Worm (Caenorhabditis elegans): Measurements from ENCODE around the gene T05H10.4.

T05H10.4 gene

ce11 chrII:8057911-8058310 is 5.0 kb downstream of the T05H10.4 start:
- TF ChIP-seq efl-1 (optimal IDR thresholded peaks at IDR 0.05) (no peak), efl-1 (GFP tag; optimal IDR thresholded peaks at IDR 0.05 in 1 of 2) (no peak), C34B4.2 (tag; optimal IDR thresholded peaks at IDR 0.05) (no peak), fkh-8 (tag; optimal IDR thresholded peaks at IDR 0.05) (peak; percentile 54), hlh-4 (tag; optimal IDR thresholded peaks at IDR 0.05) (peak; percentile 52), nhr-71 (tag; optimal IDR thresholded peaks at IDR 0.05) (peak; percentile 41), mef-2 (tag; optimal IDR thresholded peaks at IDR 0.05) (no peak), grh-1 (GFP tag; IDR thresholded peaks at IDR 0.05) (no peak), Y116A8C.19 (tag; optimal IDR thresholded peaks at IDR 0.05; ENCODE audit: borderline replicate concordance) (no peak), tlp-1 (tag; optimal IDR thresholded peaks at IDR 0.05) (no peak), ztf-11 (tag; optimal IDR thresholded peaks at IDR 0.05) (no peak), ceh-90 (tag; optimal IDR thresholded peaks at IDR 0.05) (no peak), nhr-19 (GFP tag; conservative IDR thresholded peaks at IDR 0.05) (no peak), nhr-85 (tag) (no peak), lin-13 (GFP tag; optimal IDR thresholded peaks at IDR 0.05) (no peak), nhr-12 (tag; optimal IDR thresholded peaks at IDR 0.05) (no peak), pax-3 (tag; optimal IDR thresholded peaks at IDR 0.05) (no peak), fkh-10 (GFP tag; optimal IDR thresholded peaks at IDR 0.05) (no peak), nhr-28 (tag; optimal IDR thresholded peaks at IDR 0.05) (no peak), zip-4 (GFP tag; optimal IDR thresholded peaks at IDR 0.05) (no peak), sup-37 (GFP tag; optimal IDR thresholded peaks at IDR 0.05) (no peak), hlh-17 (GFP tag; optimal IDR thresholded peaks at IDR 0.05; ENCODE audit: borderline replicate concordance) (no peak), nhr-90 (tag; optimal IDR thresholded peaks at IDR 0.05; ENCODE audit: poor library complexity) (no peak), dsc-1 (tag; optimal IDR thresholded peaks at IDR 0.05) (peak; percentile 45), nhr-47 (tag; optimal IDR thresholded peaks at IDR 0.05) (peak; percentile 12), fos-1 (tag; optimal IDR thresholded peaks at IDR 0.05) (no peak)

ce11 chrII:8058769-8059168 is 5.8 kb downstream of the T05H10.4 start, which contains the start of gene T05H10.8:
Gene T05H10.8 (plus strand): TSS chrII:8059069.
- TF ChIP-seq sptf-1 (tag; optimal IDR thresholded peaks at IDR 0.05) (no peak), hpl-2 (GFP tag; optimal IDR thresholded peaks at IDR 0.05) (no peak), xbp-1 (tag; optimal IDR thresholded peaks at IDR 0.05) (no peak), dsc-1 (tag; optimal IDR thresholded peaks at IDR 0.05) (peak; percentile 20)

ce11 chrII:8059532-8059931 is 6.6 kb downstream of the T05H10.4 start:
- TF ChIP-seq C34B4.2 (tag; optimal IDR thresholded peaks at IDR 0.05) (no peak), nhr-11 (tag; optimal IDR thresholded peaks at IDR 0.05) (peak; percentile 66), unc-62 (GFP tag; optimal IDR thresholded peaks at IDR 0.05) (no peak), dsc-1 (tag; optimal IDR thresholded peaks at IDR 0.05) (peak; percentile 95), fkh-8 (tag; optimal IDR thresholded peaks at IDR 0.05) (peak; percentile 47), skn-1 (tag; optimal IDR thresholded peaks at IDR 0.05) (no peak), fos-1 (tag; optimal IDR thresholded peaks at IDR 0.05) (no peak), nhr-47 (tag; optimal IDR thresholded peaks at IDR 0.05) (peak; percentile 55), lin-13 (GFP tag; optimal IDR thresholded peaks at IDR 0.05) (no peak), nhr-71 (tag; optimal IDR thresholded peaks at IDR 0.05) (peak; percentile 41), ceh-90 (tag; optimal IDR thresholded peaks at IDR 0.05) (no peak), irx-1 (tag; optimal IDR thresholded peaks at IDR 0.05) (no peak), zip-4 (GFP tag; optimal IDR thresholded peaks at IDR 0.05) (no peak), egl-13 (tag; optimal IDR thresholded peaks at IDR 0.05) (peak; percentile 64), nhr-76 (tag; optimal IDR thresholded peaks at IDR 0.05) (no peak), grh-1 (GFP tag; IDR thresholded peaks at IDR 0.05) (no peak)

ce11 chrII:8062334-8062791 is 9.4 kb downstream of the T05H10.4 start, which contains the start of gene ufd-2:
Gene ufd-2 (plus strand): TSS chrII:8062741.
- peak; percentile 17 for TF ChIP-seq fos-1 (tag; optimal IDR thresholded peaks at IDR 0.05)
- peak; percentile 44 for TF ChIP-seq nhr-19 (GFP tag; conservative IDR thresholded peaks at IDR 0.05)
- TF ChIP-seq mdl-1 (tag; optimal IDR thresholded peaks at IDR 0.05): peak in 1 of 2 experiments; percentile 35
- TF ChIP-seq nhr-85 (tag): peak; percentile 60
- TF ChIP-seq unc-130 (tag; optimal IDR thresholded peaks at IDR 0.05): peak; percentile 16
- peak; percentile 67 for TF ChIP-seq nhr-77 (tag; optimal IDR thresholded peaks at IDR 0.05)
- peak; percentile 16 for TF ChIP-seq fkh-10 (GFP tag; optimal IDR thresholded peaks at IDR 0.05)
- TF ChIP-seq isw-1 (GFP tag; IDR thresholded peaks at IDR 0.05): peak; percentile 22
- no peak for TF ChIP-seq fkh-4 (tag; optimal IDR thresholded peaks at IDR 0.05; ENCODE audit: borderline replicate concordance)
- TF ChIP-seq lin-14 (GFP tag; optimal IDR thresholded peaks at IDR 0.05): peak; percentile 80
- TF ChIP-seq nhr-237 (tag; optimal IDR thresholded peaks at IDR 0.05): peak; percentile 4
- TF ChIP-seq nhr-12 (tag; optimal IDR thresholded peaks at IDR 0.05): no peak
- peak; percentile 60 for TF ChIP-seq nhr-90 (tag; optimal IDR thresholded peaks at IDR 0.05; ENCODE audit: poor library complexity)
- TF ChIP-seq C34B4.2 (tag; optimal IDR thresholded peaks at IDR 0.05): no peak
- TF ChIP-seq tlp-1 (tag; optimal IDR thresholded peaks at IDR 0.05): peak; percentile 23
- TF ChIP-seq dsc-1 (tag; optimal IDR thresholded peaks at IDR 0.05): peak; percentile 30
- peak; percentile 46 for TF ChIP-seq unc-86 (tag; optimal IDR thresholded peaks at IDR 0.05)
- peak; percentile 54 for TF ChIP-seq xbp-1 (tag; optimal IDR thresholded peaks at IDR 0.05)
- no peak for TF ChIP-seq unc-98 (GFP tag; IDR thresholded peaks at IDR 0.05)
- no peak for TF ChIP-seq sptf-1 (tag; optimal IDR thresholded peaks at IDR 0.05)
- TF ChIP-seq nhr-20 (tag; optimal IDR thresholded peaks at IDR 0.05): peak; percentile 70
- peak; percentile 50 for TF ChIP-seq jun-1 (tag; optimal IDR thresholded peaks at IDR 0.05)
- TF ChIP-seq fkh-8 (tag; optimal IDR thresholded peaks at IDR 0.05): peak; percentile 70

All from whole organism, L1 larva.